Worm (Caenorhabditis elegans): ENCODE results near the gene F35E8.10.

DNA sequence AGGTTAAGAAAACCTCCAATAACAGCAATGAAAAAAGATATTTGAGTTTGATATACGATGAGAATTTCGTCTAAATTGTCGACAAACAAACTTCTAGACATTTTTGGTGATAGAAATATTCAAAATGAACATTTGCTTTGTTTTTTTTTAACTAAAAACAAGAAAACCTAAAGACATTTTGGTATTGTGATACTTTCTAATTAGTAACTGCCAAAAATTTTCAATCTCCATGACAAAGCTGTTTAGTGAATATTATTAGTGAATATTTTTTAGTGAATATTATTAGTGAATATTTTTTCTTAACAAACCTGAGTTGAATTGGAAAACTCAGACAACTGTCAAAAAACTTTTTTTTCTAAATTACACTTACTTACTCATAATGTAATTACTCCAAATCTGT, 20.1 kb upstream of the F35E8.10 start, which contains the start of gene srw-55:
- TF ChIP-seq dao-5 (tag; optimal IDR thresholded peaks at IDR 0.05), result no peak
- no peak for TF ChIP-seq W03F9.2 (tag; optimal IDR thresholded peaks at IDR 0.05)
